Worm (Caenorhabditis elegans): ENCODE data around the gene T14B4.1.

- TF ChIP-seq zag-1 (tag; optimal IDR thresholded peaks at IDR 0.05) (peak; percentile 7), aly-2 (tag; optimal IDR thresholded peaks at IDR 0.05) (no peak), ceh-82 (tag; optimal IDR thresholded peaks at IDR 0.05) (no peak), ceh-16 (tag; optimal IDR thresholded peaks at IDR 0.05) (no peak), lin-11 (tag; optimal IDR thresholded peaks at IDR 0.05) (no peak), unc-62 (GFP tag; optimal IDR thresholded peaks at IDR 0.05) (no peak), ztf-11 (tag; optimal IDR thresholded peaks at IDR 0.05) (no peak), mdl-1 (tag; optimal IDR thresholded peaks at IDR 0.05) (no peak)
These were observed 4.7 kb downstream of the T14B4.1 start, which contains the start of gene exos-8 for ce11 chrII:6741428-6741827.
